Worm (Caenorhabditis elegans) whole organism, L3 larva: ENCODE data around the gene eri-1.
A peak's percentile ranks its signal among the peaks of the same experiment; 100 is the strongest.

Experiments
- R02D3.7 ChIP-seq: fragments of 150-350 bp; optimal IDR thresholded peaks from 2 replicates; lab custom pipeline; 2014; ENCODE audit warnings: missing biosample characterization, missing genetic modification characterization
- ZK546.5 ChIP-seq: sonication (generic microtip); optimal IDR thresholded peaks from 2 replicates; lab custom pipeline; 2017; ENCODE audit warnings: missing biosample characterization, missing genetic modification characterization
- aly-2 ChIP-seq: fragments of 150-350 bp; optimal IDR thresholded peaks from 2 replicates; lab custom pipeline; 2014; ENCODE audit warnings: missing biosample characterization, missing genetic modification characterization
- ceh-16 ChIP-seq: sonication (generic microtip); optimal IDR thresholded peaks from 2 replicates; lab custom pipeline; 2017; ENCODE audit warnings: missing biosample characterization, missing genetic modification characterization
- ceh-28 ChIP-seq: fragments of 150-350 bp; optimal IDR thresholded peaks from 2 replicates; lab custom pipeline; 2014; ENCODE audit warnings: missing biosample characterization, missing genetic modification reagents, missing genetic modification characterization
- ceh-82 ChIP-seq: fragments of 150-350 bp; optimal IDR thresholded peaks from 2 replicates; lab custom pipeline; 2014; ENCODE audit warnings: missing biosample characterization, missing genetic modification characterization
- ceh-9 ChIP-seq: sonication (generic microtip); optimal IDR thresholded peaks from 2 replicates; lab custom pipeline; 2018; ENCODE audit warnings: missing biosample characterization, missing genetic modification characterization
- daf-12 ChIP-seq: fragments of 150-350 bp; optimal IDR thresholded peaks from 2 replicates; lab custom pipeline; 2014; ENCODE audit warnings: missing biosample characterization, missing genetic modification reagents, missing genetic modification characterization
- egl-5 ChIP-seq: fragments of 150-350 bp; optimal IDR thresholded peaks from 2 replicates; lab custom pipeline; 2017; ENCODE audit warnings: missing biosample characterization, missing genetic modification reagents, missing genetic modification characterization, inconsistent platforms
- elt-1 ChIP-seq: fragments of 150-350 bp; optimal IDR thresholded peaks from 2 replicates; lab custom pipeline; 2014; ENCODE audit warnings: missing biosample characterization, missing genetic modification characterization
- elt-2 ChIP-seq: sonication (generic microtip); optimal IDR thresholded peaks from 2 replicates; lab custom pipeline; 2016; ENCODE audit warnings: missing genetic modification reagents, mild to moderate bottlenecking, missing genetic modification characterization, missing compliant biosample characterization
- elt-3 ChIP-seq, 3 experiments: fragments of 150-350 bp in 1 of 3; sonication (generic microtip) in 2 of 3; optimal IDR thresholded peaks; 2 replicates in 2 of 3; 4 replicates in 1 of 3; lab custom pipeline; 2014 to 2017; ENCODE audit warnings: missing biosample characterization in 3 of 3, missing genetic modification characterization in 3 of 3
- fkh-2 ChIP-seq: fragments of 150-350 bp; optimal IDR thresholded peaks from 2 replicates; lab custom pipeline; 2014; ENCODE audit warnings: missing biosample characterization, missing genetic modification reagents, missing genetic modification characterization
- fos-1 ChIP-seq: fragments of 150-350 bp; optimal IDR thresholded peaks from 2 replicates; lab custom pipeline; 2014; ENCODE audit warnings: missing biosample characterization, missing genetic modification characterization
- hmg-11 ChIP-seq: sonication (generic microtip); optimal IDR thresholded peaks from 2 replicates; lab custom pipeline; 2016; ENCODE audit warnings: missing genetic modification characterization, missing compliant biosample characterization
- jun-1 ChIP-seq: fragments of 150-350 bp; optimal IDR thresholded peaks from 2 replicates; lab custom pipeline; 2014; ENCODE audit warnings: missing biosample characterization, missing genetic modification reagents, missing genetic modification characterization
- mdl-1 ChIP-seq: fragments of 150-350 bp; optimal IDR thresholded peaks from 2 replicates; lab custom pipeline; 2014; ENCODE audit warnings: missing biosample characterization, missing genetic modification characterization
- mml-1 ChIP-seq: fragments of 150-350 bp; sonication (generic microtip); optimal IDR thresholded peaks from 3 replicates; lab custom pipeline; 2014; ENCODE audit warnings: missing biosample characterization, missing genetic modification characterization
- nfya-1 ChIP-seq: sonication (generic microtip); optimal IDR thresholded peaks from 2 replicates; lab custom pipeline; 2017; ENCODE audit warnings: missing genetic modification characterization, mild to moderate bottlenecking, missing compliant biosample characterization, antibody characterized with exemption, moderate library complexity; ENCODE audit not compliant: insufficient read depth
- nhr-11 ChIP-seq: fragments of 150-350 bp; optimal IDR thresholded peaks from 2 replicates; lab custom pipeline; 2014; ENCODE audit warnings: missing biosample characterization, missing genetic modification characterization
- nhr-12 ChIP-seq: fragments of 150-350 bp; optimal IDR thresholded peaks from 2 replicates; lab custom pipeline; 2014; ENCODE audit warnings: missing biosample characterization, missing genetic modification characterization
- nhr-23 ChIP-seq: fragments of 150-350 bp; optimal IDR thresholded peaks from 2 replicates; lab custom pipeline; 2014; ENCODE audit warnings: missing biosample characterization, missing genetic modification reagents, missing genetic modification characterization
- nhr-237 ChIP-seq: fragments of 150-350 bp; optimal IDR thresholded peaks from 2 replicates; lab custom pipeline; 2014; ENCODE audit warnings: missing biosample characterization, missing genetic modification characterization
- nhr-25 ChIP-seq: sonication (generic microtip); optimal IDR thresholded peaks from 2 replicates; lab custom pipeline; 2017; ENCODE audit warnings: missing biosample characterization, missing genetic modification characterization
- nhr-76 ChIP-seq: fragments of 150-350 bp; sonication (generic microtip); optimal IDR thresholded peaks from 5 replicates; lab custom pipeline; 2014; ENCODE audit warnings: missing biosample characterization, missing genetic modification characterization
- pqm-1 ChIP-seq: fragments of 150-350 bp; optimal IDR thresholded peaks from 2 replicates; lab custom pipeline; 2017; ENCODE audit warnings: missing biosample characterization, missing genetic modification characterization, inconsistent platforms
- sea-2 ChIP-seq: fragments of 150-350 bp; sonication (generic microtip); optimal IDR thresholded peaks from 4 replicates; lab custom pipeline; 2014; ENCODE audit warnings: missing biosample characterization, missing genetic modification reagents, missing genetic modification characterization
- skn-1 ChIP-seq: fragments of 150-350 bp; optimal IDR thresholded peaks from 2 replicates; lab custom pipeline; 2014; ENCODE audit warnings: missing biosample characterization, missing genetic modification characterization
- snpc-4 ChIP-seq: fragments of 150-350 bp; optimal IDR thresholded peaks from 2 replicates; lab custom pipeline; 2014; ENCODE audit warnings: missing biosample characterization, missing genetic modification characterization
- tbx-2 ChIP-seq: sonication (generic microtip); optimal IDR thresholded peaks from 2 replicates; lab custom pipeline; 2016; ENCODE audit warnings: mild to moderate bottlenecking, missing genetic modification characterization, missing compliant biosample characterization
- unc-39 ChIP-seq: sonication (generic microtip); optimal IDR thresholded peaks from 4 replicates; lab custom pipeline; 2017; ENCODE audit warnings: missing biosample characterization, missing genetic modification characterization
- unc-62 ChIP-seq: fragments of 150-350 bp; sonication (generic microtip); optimal IDR thresholded peaks from 4 replicates; lab custom pipeline; 2014; ENCODE audit warnings: missing biosample characterization, missing genetic modification reagents, missing genetic modification characterization
- ztf-11 ChIP-seq: fragments of 150-350 bp; optimal IDR thresholded peaks from 2 replicates; lab custom pipeline; 2014; ENCODE audit warnings: missing biosample characterization, missing genetic modification characterization

eri-1 gene

ce11 chrIV:419674-420073 is at the start of gene eri-1:
TSS of gene eri-1 (minus strand) at chrIV:419958.
- TF ChIP-seq ceh-28 (tag; lab: Kevin White, UChicago) (peak; percentile 21), nhr-11 (tag; lab: Kevin White, UChicago) (no peak)

ce11 chrIV:468307-468706 is 48.5 kb upstream of the eri-1 start:
- no peak for TF ChIP-seq ZK546.5 (tag; lab: Kevin White, UChicago)
- no peak for TF ChIP-seq nhr-25 (tag; lab: Kevin White, UChicago)
- no peak for TF ChIP-seq mml-1 (tag; lab: Kevin White, UChicago)
- TF ChIP-seq snpc-4 (tag; lab: Kevin White, UChicago), result no peak
- TF ChIP-seq nhr-11 (tag; lab: Kevin White, UChicago), result no peak
- TF ChIP-seq R02D3.7 (tag; lab: Kevin White, UChicago), result no peak
- TF ChIP-seq pqm-1 (tag; lab: Kevin White, UChicago), result no peak
- no peak for TF ChIP-seq mdl-1 (tag; lab: Kevin White, UChicago)
- TF ChIP-seq unc-39 (tag; lab: Kevin White, UChicago), result no peak
- no peak for TF ChIP-seq sea-2 (GFP tag; lab: Kevin White, UChicago)
- TF ChIP-seq fkh-2 (tag; lab: Kevin White, UChicago), result no peak
- TF ChIP-seq ceh-16 (tag; lab: Kevin White, UChicago), result no peak
- TF ChIP-seq egl-5 (tag; lab: Kevin White, UChicago), result no peak
- TF ChIP-seq nhr-12 (tag; lab: Kevin White, UChicago), result no peak
- no peak for TF ChIP-seq ceh-82 (tag; lab: Kevin White, UChicago)
- no peak for TF ChIP-seq skn-1 (tag; lab: Kevin White, UChicago)
- TF ChIP-seq nfya-1 (tag; lab: Kevin White, UChicago), result no peak
- no peak for TF ChIP-seq ceh-9 (tag; lab: Kevin White, UChicago)
- no peak for TF ChIP-seq tbx-2 (tag; lab: Kevin White, UChicago)
- no peak for TF ChIP-seq nhr-76 (tag; lab: Kevin White, UChicago)

DNA sequence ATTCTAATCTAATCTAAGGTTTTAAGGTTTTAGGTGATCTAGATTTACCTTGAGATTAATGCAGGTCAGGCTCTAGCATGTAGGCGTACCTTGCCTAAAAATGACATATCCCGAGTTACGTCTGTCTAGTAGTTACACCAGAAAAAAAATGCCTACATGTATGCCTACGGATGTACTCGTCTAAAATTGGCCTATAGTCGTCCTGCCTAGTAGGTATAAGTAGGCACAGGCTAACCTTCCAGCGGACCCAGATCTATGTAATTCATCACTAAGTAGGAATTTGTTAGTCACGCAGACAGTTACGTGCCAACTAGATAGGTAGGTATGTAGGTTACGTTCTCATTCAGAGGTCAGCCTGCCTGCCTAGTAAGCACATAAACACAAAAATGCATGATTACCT is 47.5 kb upstream of the eri-1 start:
- TF ChIP-seq elt-3 (tag; optimal IDR thresholded peaks at IDR 0.05; lab: Kevin White, UChicago) (no peak), ZK546.5 (tag; lab: Kevin White, UChicago) (no peak), fkh-2 (tag; lab: Kevin White, UChicago) (no peak), ztf-11 (tag; lab: Kevin White, UChicago) (no peak), skn-1 (tag; lab: Kevin White, UChicago) (no peak), hmg-11 (tag; lab: Kevin White, UChicago) (no peak), aly-2 (no peak), elt-1 (tag; lab: Kevin White, UChicago) (no peak), ceh-9 (tag; lab: Kevin White, UChicago) (no peak), nhr-237 (no peak), daf-12 (tag; lab: Kevin White, UChicago) (no peak), nhr-23 (tag; lab: Kevin White, UChicago) (no peak)

DNA sequence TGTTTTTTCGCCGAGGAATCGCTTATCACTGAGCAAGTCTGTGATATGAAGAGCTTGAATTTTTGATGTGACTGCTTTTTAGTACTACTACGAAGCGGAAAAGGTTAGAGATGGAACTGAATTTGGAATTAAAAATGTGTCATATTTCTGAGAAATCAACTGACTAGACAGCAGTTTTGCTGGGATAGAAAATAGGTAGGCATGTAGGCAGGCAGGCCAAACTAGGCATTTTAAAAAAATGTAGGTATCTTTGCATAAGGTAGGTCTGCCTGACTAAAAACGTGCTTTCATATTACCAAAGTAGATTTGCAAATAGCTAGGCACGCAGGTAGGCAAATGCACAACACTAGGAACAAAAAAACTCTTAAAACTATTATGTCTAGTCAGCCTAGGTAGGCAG is 46.8 kb upstream of the eri-1 start:
- no peak for TF ChIP-seq fos-1 (tag; lab: Kevin White, UChicago)
- TF ChIP-seq snpc-4 (tag; lab: Kevin White, UChicago), result no peak
- TF ChIP-seq R02D3.7 (tag; lab: Kevin White, UChicago), result no peak

DNA sequence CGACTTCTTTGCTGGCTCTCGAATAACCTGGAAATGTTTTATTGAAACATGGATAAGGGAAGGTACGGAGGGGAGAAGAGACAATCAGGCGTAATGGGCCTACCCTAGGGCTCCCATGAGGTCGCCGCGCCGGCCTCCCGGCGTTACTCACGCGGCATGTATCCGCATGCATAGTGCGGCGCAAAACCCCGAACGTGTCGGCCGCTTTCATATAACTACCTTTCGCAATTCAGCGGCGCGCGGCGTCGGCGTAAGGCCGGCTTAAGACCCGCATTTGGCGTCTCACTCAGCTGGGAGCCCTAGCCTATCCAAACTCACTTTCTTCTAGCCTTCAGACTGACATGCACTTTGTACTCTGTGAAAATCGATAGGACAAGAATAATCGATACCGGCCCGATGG is 42.3 kb upstream of the eri-1 start:
- TF ChIP-seq elt-2 (tag; lab: Kevin White, UChicago), result no peak

- TF ChIP-seq unc-62 (GFP tag; lab: Kevin White, UChicago) (no peak), mml-1 (tag; lab: Kevin White, UChicago) (no peak), aly-2 (no peak), ztf-11 (tag; lab: Kevin White, UChicago) (no peak), nhr-25 (tag; lab: Kevin White, UChicago) (no peak), ceh-9 (tag; lab: Kevin White, UChicago) (no peak), egl-5 (tag; lab: Kevin White, UChicago) (no peak), elt-2 (tag; lab: Kevin White, UChicago) (no peak), jun-1 (tag; lab: Kevin White, UChicago) (no peak)
- TF ChIP-seq, all 47 proteins: peak for 0
Observed at ce11 chrIV:460614-461079, 40.9 kb upstream of the eri-1 start, which contains the start of gene M04G7.2. TSS of gene M04G7.2 (minus strand) at chrIV:461029.
